Fruit fly (Drosophila melanogaster) whole organism, larva: Measurements from ENCODE around the gene CG15155.
A peak's percentile ranks its signal among the peaks of the same experiment; 100 is the strongest.

Source experiments
- noc ChIP-seq: fragments of 200-800 bp; sonication (Bioruptor generic); optimal IDR thresholded peaks from 3 replicates; lab custom pipeline; 2019; ENCODE audit warnings: missing biosample characterization, mild to moderate bottlenecking, missing genetic modification characterization, moderate library complexity

Gene CG15155

dm6 chr2L:18184648-18185243 is 30.1 kb downstream of the CG15155 start, which contains the start of gene Ptp36E:
Ptp36E (minus strand) TSS chr2L:18185007.
- peak; percentile 62 for TF ChIP-seq noc (tag; lab: Kevin White, UChicago)

dm6 chr2L:18186695-18187094 is 32.0 kb downstream of the CG15155 start:
- no peak for TF ChIP-seq noc (tag; lab: Kevin White, UChicago)

- no peak for TF ChIP-seq noc (tag; lab: Kevin White, UChicago)
Measured at dm6 chr2L:18202811-18203210, 48.2 kb downstream of the CG15155 start.
